Fruit fly (Drosophila melanogaster): ENCODE data around the gene CG15478.

dm6 chrX:7690683-7691082, 27.0 kb downstream of the CG15478 start:
- TF ChIP-seq h (optimal IDR thresholded peaks at IDR 0.05) (no peak), psq (optimal IDR thresholded peaks at IDR 0.05) (no peak), ttk (optimal IDR thresholded peaks at IDR 0.05) (no peak)

All from Kc167 (cell line).